Worm (Caenorhabditis elegans) whole organism, L3 larva: Measurements from ENCODE around the gene F17E9.16.

Experiments used
- aly-2 ChIP-seq: fragments of 150-350 bp; optimal IDR thresholded peaks from 2 replicates; lab custom pipeline; 2014; ENCODE audit warnings: missing biosample characterization, missing genetic modification characterization
- ama-1 ChIP-seq: fragments of 150-350 bp; optimal IDR thresholded peaks from 2 replicates; lab custom pipeline; 2018
- jun-1 ChIP-seq: fragments of 150-350 bp; optimal IDR thresholded peaks from 2 replicates; lab custom pipeline; 2014; ENCODE audit warnings: missing biosample characterization, missing genetic modification reagents, missing genetic modification characterization
- nhr-11 ChIP-seq: fragments of 150-350 bp; optimal IDR thresholded peaks from 2 replicates; lab custom pipeline; 2014; ENCODE audit warnings: missing biosample characterization, missing genetic modification characterization
- nhr-237 ChIP-seq: fragments of 150-350 bp; optimal IDR thresholded peaks from 2 replicates; lab custom pipeline; 2014; ENCODE audit warnings: missing biosample characterization, missing genetic modification characterization
- nhr-77 ChIP-seq: fragments of 150-350 bp; optimal IDR thresholded peaks from 2 replicates; lab custom pipeline; 2014; ENCODE audit warnings: missing biosample characterization, missing genetic modification characterization
- zag-1 ChIP-seq: fragments of 150-350 bp; optimal IDR thresholded peaks from 2 replicates; lab custom pipeline; 2014; ENCODE audit warnings: missing biosample characterization, missing genetic modification characterization

DNA sequence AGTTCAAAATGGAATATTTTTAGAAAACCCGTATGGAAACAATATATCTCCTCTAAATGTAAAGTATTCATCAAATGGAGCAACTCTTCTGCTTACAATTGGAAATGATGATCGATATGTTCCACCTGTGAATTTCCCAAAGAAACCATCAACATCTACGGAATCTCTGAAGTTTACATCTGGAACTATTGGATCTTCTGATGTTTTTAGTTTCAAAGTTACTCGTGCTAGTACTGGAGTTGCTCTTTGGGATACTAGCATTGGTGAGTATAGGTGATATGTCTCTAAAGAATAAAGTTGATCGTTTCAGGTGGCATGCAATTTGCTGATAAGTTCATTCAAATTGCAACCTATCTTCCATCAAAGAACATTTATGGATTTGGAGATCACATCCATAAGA is 15.8 kb downstream of the F17E9.16 start:
- TF ChIP-seq nhr-237 (tag; lab: Kevin White, UChicago), result no peak
- TF ChIP-seq zag-1 (tag; lab: Kevin White, UChicago), result no peak
- TF ChIP-seq ama-1 (lab: Kevin White, UChicago), result no peak
- no peak for TF ChIP-seq aly-2
- TF ChIP-seq nhr-11, result no peak
- TF ChIP-seq jun-1 (tag; lab: Kevin White, UChicago), result no peak
- no peak for TF ChIP-seq nhr-77 (tag; lab: Kevin White, UChicago)
